Worm (Caenorhabditis elegans): ENCODE data around the gene K08H10.10.

ce11 chrV:10042254-10042653 lies 41.4 kb downstream of the K08H10.10 start:
- TF ChIP-seq F13H6.1 (tag; optimal IDR thresholded peaks at IDR 0.05) (no peak), hlh-30 (tag; optimal IDR thresholded peaks at IDR 0.05; ENCODE audit: insufficient read depth) (peak; percentile 50), ama-1 (optimal IDR thresholded peaks at IDR 0.05) (no peak), fkh-10 (GFP tag; optimal IDR thresholded peaks at IDR 0.05) (no peak), pqm-1 (tag; optimal IDR thresholded peaks at IDR 0.05) (no peak), ahr-1 (tag; optimal IDR thresholded peaks at IDR 0.05) (no peak), ceh-19 (GFP tag; optimal IDR thresholded peaks at IDR 0.05) (no peak), elt-2 (tag; optimal IDR thresholded peaks at IDR 0.05) (no peak)

Data from whole organism, late embryonic.